Fruit fly (Drosophila melanogaster) whole organism, embryonic: ENCODE data around the gene CG33543.

Source experiments
- Bdp1 ChIP-seq: fragments of 200-800 bp; sonication (Bioruptor generic); optimal IDR thresholded peaks from 3 replicates; lab custom pipeline; 2016; ENCODE audit warnings: missing biosample characterization, missing genetic modification characterization
- CG10543 ChIP-seq: fragments of 200-800 bp; sonication (Bioruptor generic); optimal IDR thresholded peaks from 3 replicates; lab custom pipeline; 2017; ENCODE audit warnings: missing biosample characterization, mild to moderate bottlenecking, missing genetic modification characterization, moderate library complexity
- CG14860 ChIP-seq: fragments of 200-800 bp; sonication (Bioruptor generic); IDR thresholded peaks from 3 replicates; pipeline ENCODE4 v1.3.6; 2022; ENCODE audit warnings: missing biosample characterization, missing genetic modification characterization; ENCODE audit not compliant: partially characterized antibody
- CG16815 ChIP-seq: fragments of 200-800 bp; sonication (Bioruptor generic); optimal IDR thresholded peaks from 3 replicates; lab custom pipeline; 2017; ENCODE audit warnings: missing biosample characterization, mild to moderate bottlenecking, missing genetic modification characterization
- CG17361 ChIP-seq: fragments of 200-800 bp; sonication (Bioruptor generic); IDR thresholded peaks from 3 replicates; pipeline ENCODE4 v1.3.6; 2022; ENCODE audit warnings: missing biosample characterization, missing genetic modification characterization
- CG18011 ChIP-seq: fragments of 200-800 bp; sonication (Bioruptor generic); optimal IDR thresholded peaks from 2 replicates; lab custom pipeline; 2017; ENCODE audit warnings: missing biosample characterization, missing genetic modification characterization, mild to moderate bottlenecking, moderate library complexity, missing genotype
- CG2875 ChIP-seq: fragments of 200-800 bp; sonication (Bioruptor generic); optimal IDR thresholded peaks from 2 replicates; lab custom pipeline; 2017; ENCODE audit warnings: missing biosample characterization, mild to moderate bottlenecking, missing genetic modification characterization, missing genetic modification reagents
- CG30431 ChIP-seq: fragments of 200-800 bp; sonication (Bioruptor generic); optimal IDR thresholded peaks from 2 replicates; lab custom pipeline; 2017; ENCODE audit warnings: missing biosample characterization, missing genetic modification characterization
- CG32772 ChIP-seq: fragments of 200-800 bp; sonication (Bioruptor generic); IDR thresholded peaks from 2 replicates; pipeline ENCODE4 v1.3.6; 2022; ENCODE audit warnings: missing biosample characterization, missing genetic modification characterization
- CG43689 ChIP-seq: fragments of 200-800 bp; sonication (Bioruptor generic); IDR thresholded peaks from 2 replicates; pipeline ENCODE4 v1.3.6; 2022; ENCODE audit warnings: missing biosample characterization, missing genetic modification characterization
- CG4424 ChIP-seq: fragments of 200-800 bp; sonication (Bioruptor generic); optimal IDR thresholded peaks from 3 replicates; lab custom pipeline; 2016; ENCODE audit warnings: missing biosample characterization, missing genetic modification characterization
- CG4707 ChIP-seq: fragments of 200-800 bp; sonication (Bioruptor generic); optimal IDR thresholded peaks from 2 replicates; lab custom pipeline; 2018; ENCODE audit warnings: missing biosample characterization, mild to moderate bottlenecking, missing genetic modification characterization, moderate library complexity
- CG5180 ChIP-seq: fragments of 200-800 bp; sonication (Bioruptor generic); optimal IDR thresholded peaks from 3 replicates; lab custom pipeline; 2017; ENCODE audit warnings: missing biosample characterization, missing genetic modification characterization, mild to moderate bottlenecking, moderate library complexity, missing genetic modification reagents
- CG6175 ChIP-seq: fragments of 200-800 bp; sonication (Bioruptor generic); IDR thresholded peaks from 3 replicates; pipeline ENCODE4 v1.3.6; 2022; ENCODE audit warnings: missing biosample characterization, missing genetic modification characterization
- CG6272 ChIP-seq: fragments of 200-800 bp; sonication (Bioruptor generic); IDR thresholded peaks from 2 replicates; pipeline ENCODE4 v1.3.6; 2022; ENCODE audit warnings: missing biosample characterization, missing genetic modification characterization
- CG6791 ChIP-seq: fragments of 200-800 bp; sonication (Bioruptor generic); IDR thresholded peaks from 3 replicates; pipeline ENCODE4 v1.3.6; 2022; ENCODE audit warnings: missing biosample characterization, missing genetic modification characterization; ENCODE audit not compliant: partially characterized antibody
- CG7271 ChIP-seq: fragments of 200-800 bp; sonication (Bioruptor generic); optimal IDR thresholded peaks from 2 replicates; lab custom pipeline; 2018; ENCODE audit warnings: missing biosample characterization, mild to moderate bottlenecking, missing genetic modification characterization, moderate library complexity
- CG7963 ChIP-seq: fragments of 200-800 bp; sonication (Bioruptor generic); IDR thresholded peaks from 3 replicates; pipeline ENCODE4 v1.3.6; 2022; ENCODE audit warnings: missing biosample characterization, missing genetic modification characterization; ENCODE audit not compliant: partially characterized antibody
- Fer1 ChIP-seq: fragments of 200-800 bp; sonication (Bioruptor generic); optimal IDR thresholded peaks from 2 replicates; lab custom pipeline; 2017; ENCODE audit warnings: missing biosample characterization, mild to moderate bottlenecking, missing genetic modification characterization
- HLHmδ ChIP-seq: fragments of 200-800 bp; sonication (Bioruptor generic); optimal IDR thresholded peaks from 2 replicates; lab custom pipeline; 2018; ENCODE audit warnings: missing biosample characterization, mild to moderate bottlenecking, missing genetic modification characterization, moderate library complexity
- Scr ChIP-seq: fragments of 200-800 bp; sonication (Bioruptor generic); IDR thresholded peaks from 2 replicates; pipeline ENCODE4 v1.3.6; 2022; ENCODE audit warnings: missing biosample characterization, missing genetic modification characterization; ENCODE audit not compliant: partially characterized antibody
- Ssrp ChIP-seq: fragments of 200-800 bp; sonication (Bioruptor generic); optimal IDR thresholded peaks from 2 replicates; lab custom pipeline; 2018; ENCODE audit warnings: missing biosample characterization, mild to moderate bottlenecking, missing genetic modification characterization, moderate library complexity
- Tbp ChIP-seq: fragments of >200 bp; optimal IDR thresholded peaks from 2 replicates; lab custom pipeline; 2018; ENCODE audit warnings: missing biosample characterization, missing genetic modification characterization
- Xbp1 ChIP-seq: fragments of 200-800 bp; sonication (Bioruptor generic); optimal IDR thresholded peaks from 3 replicates; lab custom pipeline; 2016; ENCODE audit warnings: missing biosample characterization, mild to moderate bottlenecking, missing genetic modification characterization
- amos ChIP-seq: fragments of 200-800 bp; sonication (Bioruptor generic); IDR thresholded peaks from 2 replicates; pipeline ENCODE4 v1.3.6; 2022; ENCODE audit warnings: missing biosample characterization, missing genetic modification characterization; ENCODE audit not compliant: partially characterized antibody
- ara ChIP-seq: fragments of 200-800 bp; sonication (Bioruptor generic); IDR thresholded peaks from 2 replicates; pipeline ENCODE4 v1.3.6; 2022; ENCODE audit warnings: missing biosample characterization, missing genetic modification characterization
- cg ChIP-seq: fragments of 200-800 bp; sonication (Bioruptor generic); optimal IDR thresholded peaks from 3 replicates; lab custom pipeline; 2019; ENCODE audit warnings: missing biosample characterization, mild to moderate bottlenecking, missing genetic modification characterization, moderate library complexity
- corto ChIP-seq: fragments of 200-800 bp; sonication (Bioruptor generic); optimal IDR thresholded peaks from 2 replicates; lab custom pipeline; 2016; ENCODE audit warnings: missing biosample characterization, mild to moderate bottlenecking, missing genetic modification characterization, moderate library complexity
- crp ChIP-seq, 2 experiments: fragments of 200-800 bp; sonication (Bioruptor generic); optimal IDR thresholded peaks; 2 replicates in 1 of 2; 3 replicates in 1 of 2; lab custom pipeline; 2017; ENCODE audit warnings: missing biosample characterization in 2 of 2, missing genetic modification characterization in 2 of 2, mild to moderate bottlenecking in 1 of 2, moderate library complexity in 1 of 2
- disco-r ChIP-seq: fragments of 200-800 bp; sonication (Bioruptor generic); optimal IDR thresholded peaks from 2 replicates; lab custom pipeline; 2016; ENCODE audit warnings: missing biosample characterization, missing genetic modification characterization
- ewg ChIP-seq: fragments of 200-800 bp; sonication (Bioruptor generic); optimal IDR thresholded peaks from 3 replicates; lab custom pipeline; 2017; ENCODE audit warnings: mild to moderate bottlenecking, missing biosample characterization, missing genetic modification reagents, missing genetic modification characterization
- fd96Cb ChIP-seq: fragments of 200-800 bp; sonication (Bioruptor generic); optimal IDR thresholded peaks from 2 replicates; lab custom pipeline; 2018; ENCODE audit warnings: missing biosample characterization, mild to moderate bottlenecking, missing genetic modification characterization, moderate library complexity
- fu2 ChIP-seq: fragments of 200-800 bp; sonication (Bioruptor generic); optimal IDR thresholded peaks from 2 replicates; lab custom pipeline; 2016; ENCODE audit warnings: missing biosample characterization, missing genetic modification characterization
- hkb ChIP-seq, 2 experiments: fragments of 200-800 bp in 1 of 2; fragments of >200 bp in 1 of 2; sonication (Bioruptor generic) in 1 of 2; IDR thresholded peaks in 1 of 2; optimal IDR thresholded peaks in 1 of 2; 2 replicates each; pipeline versions ENCODE4 v1.3.6 to Lab custom; 2017 to 2022; ENCODE audit warnings: missing biosample characterization in 1 of 2, missing genetic modification characterization in 1 of 2
- ind ChIP-seq: fragments of 200-800 bp; sonication (Bioruptor generic); optimal IDR thresholded peaks from 3 replicates; lab custom pipeline; 2016; ENCODE audit warnings: missing biosample characterization, missing genetic modification characterization
- jing ChIP-seq: fragments of 200-800 bp; sonication (Bioruptor generic); optimal IDR thresholded peaks from 2 replicates; lab custom pipeline; 2018; ENCODE audit warnings: missing biosample characterization, mild to moderate bottlenecking, missing genetic modification characterization
- ken ChIP-seq: fragments of 200-800 bp; sonication (Bioruptor generic); IDR thresholded peaks from 3 replicates; pipeline ENCODE4 v1.3.6; 2022; ENCODE audit warnings: missing biosample characterization, missing genetic modification characterization
- knrl ChIP-seq: fragments of 200-800 bp; sonication (Bioruptor generic); IDR thresholded peaks from 3 replicates; pipeline ENCODE4 v1.3.6; 2022; ENCODE audit warnings: missing biosample characterization, missing genetic modification characterization; ENCODE audit not compliant: partially characterized antibody
- lola ChIP-seq, 3 experiments: fragments of >200 bp in 2 of 3; fragments of 200-800 bp in 1 of 3; sonication (Bioruptor generic) in 1 of 3; optimal IDR thresholded peaks; 2 replicates each; lab custom pipeline; 2017 to 2019; ENCODE audit warnings: missing biosample characterization in 3 of 3, missing genetic modification characterization in 3 of 3, mild to moderate bottlenecking in 1 of 3, moderate library complexity in 1 of 3
- mld ChIP-seq: fragments of 200-800 bp; sonication (Bioruptor generic); IDR thresholded peaks from 3 replicates; pipeline ENCODE4 v1.3.6; 2022; ENCODE audit warnings: missing biosample characterization, missing genetic modification characterization; ENCODE audit not compliant: partially characterized antibody
- pros ChIP-seq: fragments of 200-800 bp; sonication (Bioruptor generic); optimal IDR thresholded peaks from 3 replicates; lab custom pipeline; 2019; ENCODE audit warnings: missing biosample characterization, mild to moderate bottlenecking, missing genetic modification characterization, moderate library complexity
- pum ChIP-seq: fragments of 200-800 bp; sonication (Bioruptor generic); optimal IDR thresholded peaks from 2 replicates; lab custom pipeline; 2016; ENCODE audit warnings: missing biosample characterization, missing genetic modification characterization
- so ChIP-seq: fragments of 200-800 bp; sonication (Bioruptor generic); IDR thresholded peaks from 3 replicates; pipeline ENCODE4 v1.3.6; 2022; ENCODE audit warnings: missing biosample characterization, missing genetic modification characterization
- sug ChIP-seq: fragments of 200-800 bp; optimal IDR thresholded peaks from 2 replicates; lab custom pipeline; 2019; ENCODE audit warnings: missing biosample characterization, mild to moderate bottlenecking, missing genetic modification characterization, moderate library complexity
- tna ChIP-seq: fragments of 200-800 bp; sonication (Bioruptor generic); IDR thresholded peaks from 2 replicates; pipeline ENCODE4 v1.3.6; 2022; ENCODE audit warnings: missing biosample characterization, missing genetic modification characterization; ENCODE audit not compliant: partially characterized antibody
- vvl ChIP-seq: fragments of 200-800 bp; sonication (Bioruptor generic); IDR thresholded peaks from 2 replicates; pipeline ENCODE4 v1.3.6; 2022; ENCODE audit warnings: missing biosample characterization, missing genetic modification characterization
- wor ChIP-seq: fragments of 200-800 bp; sonication (Bioruptor generic); IDR thresholded peaks from 2 replicates; pipeline ENCODE4 v1.3.6; 2022; ENCODE audit warnings: missing biosample characterization, missing genetic modification characterization
- zen2 ChIP-seq: fragments of 200-800 bp; sonication (Bioruptor generic); IDR thresholded peaks from 3 replicates; pipeline ENCODE4 v1.3.6; 2022; ENCODE audit warnings: missing biosample characterization, missing genetic modification characterization; ENCODE audit not compliant: partially characterized antibody

The CG33543 gene

dm6 chr2L:2013057-2013456, 6.9 kb upstream of the CG33543 start (continued):
- TF ChIP-seq fd96Cb: no peak
- peak; percentile 41; the same call in 1 of the 3 replicates for TF ChIP-seq knrl
- no peak for TF ChIP-seq CG30431 (GFP tag; lab: Kevin White, UChicago)
- no peak for TF ChIP-seq ara (GFP tag; lab: Robert Waterston, UW)
- no peak for TF ChIP-seq ind (GFP tag; lab: Kevin White, UChicago)
- TF ChIP-seq CG6272: no peak
- no peak for TF ChIP-seq so (GFP tag; lab: Robert Waterston, UW)
- TF ChIP-seq vvl: peak; percentile 8; the same call in 1 of the 2 replicates
- TF ChIP-seq CG43689: no peak
- no peak for TF ChIP-seq fu2 (GFP tag; lab: Kevin White, UChicago)
- no peak for TF ChIP-seq CG6175 (GFP tag; lab: Robert Waterston, UW)
- peak; percentile 98 for TF ChIP-seq Bdp1
- TF ChIP-seq disco-r (GFP tag; lab: Kevin White, UChicago): no peak
- TF ChIP-seq wor (GFP tag; lab: Robert Waterston, UW): no peak
- peak; percentile 78; the same call in 1 of the 2 replicates for TF ChIP-seq amos (GFP tag; lab: Robert Waterston, UW)
- TF ChIP-seq lola (GFP tag; optimal IDR thresholded peaks at IDR 0.05; lab: Kevin White, UChicago): no peak
- TF ChIP-seq Tbp (GFP tag; lab: Kevin White, UChicago): no peak
- TF ChIP-seq pum (GFP tag; lab: Kevin White, UChicago): no peak
- TF ChIP-seq Fer1: no peak
- TF ChIP-seq zen2 (GFP tag; lab: Robert Waterston, UW): 0 out of 3 replicates have a peak, but pooled peaks have one; percentile 35
- TF ChIP-seq CG7271: no peak
- TF ChIP-seq sug (tag; lab: Kevin White, UChicago): no peak
- peak; percentile 56 for TF ChIP-seq Scr (GFP tag; lab: Robert Waterston, UW)
- no peak for TF ChIP-seq pros (GFP tag; lab: Kevin White, UChicago)
- TF ChIP-seq tna: 0 out of 2 replicates have a peak, but pooled peaks have one; percentile 7
- TF ChIP-seq HLHmδ (GFP tag; lab: Kevin White, UChicago): no peak
- no peak for TF ChIP-seq crp (GFP tag; optimal IDR thresholded peaks at IDR 0.05; lab: Kevin White, UChicago)
- peak; percentile 70; the same call in 2 of the 3 replicates for TF ChIP-seq CG6791 (GFP tag; lab: Robert Waterston, UW)
- TF ChIP-seq Xbp1 (GFP tag; lab: Kevin White, UChicago): no peak
- TF ChIP-seq cg (GFP tag; lab: Kevin White, UChicago): no peak
- TF ChIP-seq ken (GFP tag; lab: Robert Waterston, UW): no peak; the same call in 2 of the 3 replicates
- TF ChIP-seq CG32772 (GFP tag; lab: Robert Waterston, UW): no peak
- TF ChIP-seq CG7963 (GFP tag; lab: Robert Waterston, UW): 0 out of 3 replicates have a peak, but pooled peaks have one; percentile 34
- 0 out of 3 replicates have a peak, but pooled peaks have one; percentile 29 for TF ChIP-seq CG14860 (GFP tag; lab: Robert Waterston, UW)
- no peak for TF ChIP-seq CG4424 (GFP tag; lab: Kevin White, UChicago)
- 0 out of 3 replicates have a peak, but pooled peaks have one; percentile 66 for TF ChIP-seq mld
- TF ChIP-seq CG4707 (GFP tag; lab: Kevin White, UChicago): no peak
- no peak for TF ChIP-seq Ssrp (tag; lab: Kevin White, UChicago)
- TF ChIP-seq CG18011 (GFP tag; lab: Kevin White, UChicago): no peak
- no peak for TF ChIP-seq hkb (optimal IDR thresholded peaks at IDR 0.05; lab: Kevin White, UChicago)
- no peak for TF ChIP-seq hkb (GFP tag; IDR thresholded peaks at IDR 0.05; lab: Robert Waterston, UW)
- no peak for TF ChIP-seq ewg (GFP tag; lab: Kevin White, UChicago)
- no peak for TF ChIP-seq CG10543 (GFP tag; lab: Kevin White, UChicago)
- TF ChIP-seq CG17361: no peak
- no peak for TF ChIP-seq jing (GFP tag; lab: Kevin White, UChicago)
- TF ChIP-seq CG2875 (GFP tag; lab: Kevin White, UChicago): no peak
- no peak for TF ChIP-seq CG5180 (GFP tag; lab: Kevin White, UChicago)
- no peak for TF ChIP-seq corto (GFP tag; lab: Kevin White, UChicago)
- no peak for TF ChIP-seq CG16815 (GFP tag; lab: Kevin White, UChicago)
